Fruit fly (Drosophila melanogaster) whole organism, embryonic: ENCODE data around the gene CG11898.

Experiments used
- CG2712 ChIP-seq: fragments of 200-800 bp; optimal IDR thresholded peaks from 3 replicates; lab custom pipeline; 2019; ENCODE audit warnings: missing biosample characterization, mild to moderate bottlenecking, missing genetic modification characterization, moderate library complexity
- CG4730 ChIP-seq: fragments of 200-800 bp; sonication (Bioruptor generic); IDR thresholded peaks from 2 replicates; pipeline ENCODE4 v1.3.6; 2022; ENCODE audit warnings: missing biosample characterization, missing genetic modification characterization
- CG7357 ChIP-seq: fragments of 200-800 bp; sonication (Bioruptor generic); IDR thresholded peaks from 3 replicates; pipeline ENCODE4 v1.3.6; 2022; ENCODE audit warnings: missing biosample characterization, missing genetic modification characterization
- ac ChIP-seq: fragments of 200-800 bp; sonication (Bioruptor generic); optimal IDR thresholded peaks from 3 replicates; lab custom pipeline; 2017; ENCODE audit warnings: missing biosample characterization, mild to moderate bottlenecking, missing genetic modification characterization
- cas ChIP-seq: fragments of 200-800 bp; sonication (Bioruptor generic); IDR thresholded peaks from 2 replicates; pipeline ENCODE4 v1.3.6; 2022; ENCODE audit warnings: missing biosample characterization, missing genetic modification characterization
- so ChIP-seq: fragments of 200-800 bp; sonication (Bioruptor generic); IDR thresholded peaks from 3 replicates; pipeline ENCODE4 v1.3.6; 2022; ENCODE audit warnings: missing biosample characterization, missing genetic modification characterization

dm6 chr3R:29210542-29211393, 45.3 kb downstream of the CG11898 start:
- TF ChIP-seq ac (GFP tag; lab: Kevin White, UChicago) (no peak), CG7357 (GFP tag; lab: Robert Waterston, UW) (no peak), so (no peak), CG4730 (GFP tag; lab: Robert Waterston, UW) (no peak), CG2712 (peak; percentile 53), cas (GFP tag; lab: Robert Waterston, UW) (no peak)
